Fruit fly (Drosophila melanogaster) whole organism, pupa: ENCODE data around the gene sea.

Experiments used
- CG13204 ChIP-seq: fragments of 200-800 bp; sonication (Bioruptor generic); optimal IDR thresholded peaks from 2 replicates; lab custom pipeline; 2018; ENCODE audit warnings: missing biosample characterization, mild to moderate bottlenecking, missing genetic modification characterization, moderate library complexity
- CG15710 ChIP-seq: fragments of 200-800 bp; sonication (Bioruptor generic); optimal IDR thresholded peaks from 2 replicates; lab custom pipeline; 2018; ENCODE audit warnings: missing biosample characterization, mild to moderate bottlenecking, missing genetic modification characterization, moderate library complexity
- CG34367 ChIP-seq: fragments of 200-800 bp; sonication (Bioruptor generic); optimal IDR thresholded peaks from 2 replicates; lab custom pipeline; 2018; ENCODE audit warnings: missing biosample characterization, mild to moderate bottlenecking, missing genetic modification characterization
- Pif1A ChIP-seq: fragments of 200-800 bp; sonication (Bioruptor generic); optimal IDR thresholded peaks from 3 replicates; lab custom pipeline; 2016; ENCODE audit warnings: missing biosample characterization, missing genetic modification characterization

- no peak for TF ChIP-seq CG34367 (tag; lab: Kevin White, UChicago)
- TF ChIP-seq CG13204 (GFP tag; lab: Kevin White, UChicago), result no peak
- no peak for TF ChIP-seq CG15710 (tag; lab: Kevin White, UChicago)
- TF ChIP-seq Pif1A (GFP tag; lab: Kevin White, UChicago), result no peak
Observed at dm6 chr3R:11589764-11590358, 23.0 kb upstream of the sea start, which contains the start of gene CG6791.
